Worm (Caenorhabditis elegans) whole organism, late embryonic: ENCODE measurements around the gene vps-22.

Experiments used
- hlh-30 ChIP-seq: sonication (generic microtip); optimal IDR thresholded peaks from 2 replicates; lab custom pipeline; 2017; ENCODE audit warnings: antibody characterized with exemption, missing genetic modification characterization, missing compliant biosample characterization; ENCODE audit not compliant: insufficient read depth
- unc-42 ChIP-seq: sonication (generic microtip); optimal IDR thresholded peaks from 2 replicates; lab custom pipeline; 2016; ENCODE audit warnings: missing genotype, missing genetic modification characterization, missing compliant biosample characterization

DNA sequence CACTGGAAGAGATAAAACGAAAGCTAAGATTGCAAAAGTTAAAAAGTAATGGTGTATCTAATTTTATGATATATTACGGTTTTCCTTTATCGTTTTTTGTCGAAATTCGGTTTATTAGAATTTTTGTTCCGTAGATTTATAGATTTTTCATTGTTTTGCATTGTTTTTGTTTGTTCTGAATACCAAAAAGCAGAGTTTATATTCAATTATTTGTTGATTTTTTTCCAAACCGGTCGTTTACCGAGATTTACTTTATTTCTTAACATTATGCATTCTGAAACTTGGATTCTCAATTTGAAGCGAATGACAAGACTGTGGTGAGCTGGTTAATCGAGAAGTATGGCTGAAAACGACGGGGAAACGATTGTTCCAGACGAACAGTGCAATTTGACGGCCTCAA, 25.3 kb downstream of the vps-22 start, which contains the start of gene fsn-1:
- no peak for TF ChIP-seq hlh-30 (tag; lab: Kevin White, UChicago)
- TF ChIP-seq unc-42, result no peak
